Fruit fly (Drosophila melanogaster) whole organism, adult: ENCODE results near the gene CG10163.

Source experiments
- CG7101 ChIP-seq: fragments of 200-800 bp; sonication (Bioruptor generic); optimal IDR thresholded peaks from 2 replicates; lab custom pipeline; 2018; ENCODE audit warnings: missing biosample characterization, mild to moderate bottlenecking, missing genetic modification characterization, moderate library complexity
- cic ChIP-seq: fragments of 200-800 bp; sonication (Bioruptor generic); optimal IDR thresholded peaks from 2 replicates; lab custom pipeline; 2017; ENCODE audit warnings: missing biosample characterization, mild to moderate bottlenecking, missing genetic modification characterization, moderate library complexity
- kay ChIP-seq: fragments of 200-800 bp; sonication (Bioruptor generic); peaks from one replicate; lab custom pipeline; 2016; ENCODE audit warnings: missing biosample characterization, missing genetic modification characterization, borderline replicate concordance

- TF ChIP-seq kay (GFP tag; lab: Kevin White, UChicago) = no peak
- no peak for TF ChIP-seq CG7101 (tag; lab: Kevin White, UChicago)
- TF ChIP-seq cic (GFP tag; lab: Kevin White, UChicago) = no peak
These were observed 26.3 kb downstream of the CG10163 start, which contains the start of gene CG13299 for dm6 chr3L:6232261-6232660.
